Worm (Caenorhabditis elegans): Measurements from ENCODE around the gene ddx-35.

DNA sequence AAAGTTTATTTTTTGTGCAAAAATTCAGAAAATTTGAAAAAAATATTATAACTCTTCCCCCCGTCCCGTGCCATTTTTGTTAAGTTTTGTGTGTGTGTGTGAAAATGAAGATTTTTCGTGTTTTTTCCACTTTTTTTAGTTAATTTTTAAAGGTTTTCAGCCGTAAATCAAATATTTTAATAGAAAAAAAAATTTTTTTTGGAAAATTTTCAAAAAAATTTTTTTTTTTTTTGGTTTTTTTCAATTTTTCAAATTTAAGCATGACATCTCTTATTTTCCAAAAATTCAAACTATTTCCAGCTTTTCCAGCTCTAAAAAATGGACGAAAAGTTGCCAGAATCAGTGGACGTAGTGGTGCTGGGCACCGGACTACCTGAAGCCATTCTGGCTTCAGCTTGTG lies 15.8 kb upstream of the ddx-35 start, which contains the start of gene rep-1:
- no peak for TF ChIP-seq fos-1 (tag; optimal IDR thresholded peaks at IDR 0.05)
- no peak for TF ChIP-seq pha-4 (tag; optimal IDR thresholded peaks at IDR 0.05)
- no peak for TF ChIP-seq ceh-82 (tag; optimal IDR thresholded peaks at IDR 0.05)
- TF ChIP-seq skn-1 (tag; optimal IDR thresholded peaks at IDR 0.05) = no peak
- TF ChIP-seq unc-62 (GFP tag; optimal IDR thresholded peaks at IDR 0.05) = no peak
- TF ChIP-seq fkh-10 (GFP tag; optimal IDR thresholded peaks at IDR 0.05) = no peak
- no peak for TF ChIP-seq nhr-77 (tag; optimal IDR thresholded peaks at IDR 0.05)
- no peak for TF ChIP-seq elt-2 (tag; optimal IDR thresholded peaks at IDR 0.05)
- TF ChIP-seq ztf-4 (tag; optimal IDR thresholded peaks at IDR 0.05) = no peak

Data from whole organism, L3 larva.